Worm (Caenorhabditis elegans) whole organism, early embryonic: ENCODE results near the gene msp-19.

Source experiments
- F13C5.2 ChIP-seq: sonication (generic microtip); optimal IDR thresholded peaks from 2 replicates; lab custom pipeline; 2017; ENCODE audit warnings: mild to moderate bottlenecking, missing genetic modification characterization, inconsistent platforms, missing compliant biosample characterization
- aly-1 ChIP-seq: sonication (generic microtip); optimal IDR thresholded peaks from 2 replicates; lab custom pipeline; 2016; ENCODE audit warnings: missing genetic modification characterization, missing compliant biosample characterization
- ama-1 ChIP-seq: fragments of 150-350 bp; optimal IDR thresholded peaks from 2 replicates; lab custom pipeline; 2014
- ceh-13 ChIP-seq: fragments of 200-800 bp; sonication (Bioruptor generic); optimal IDR thresholded peaks from 2 replicates; lab custom pipeline; 2018; ENCODE audit warnings: mild to moderate bottlenecking, missing genetic modification characterization, missing compliant biosample characterization
- ceh-36 ChIP-seq: sonication (generic microtip); optimal IDR thresholded peaks from 2 replicates; lab custom pipeline; 2016; ENCODE audit warnings: missing genetic modification characterization, inconsistent platforms, missing compliant biosample characterization
- ets-7 ChIP-seq: sonication (generic microtip); optimal IDR thresholded peaks from 2 replicates; lab custom pipeline; 2016; ENCODE audit warnings: missing genotype, missing genetic modification characterization, missing compliant biosample characterization
- flt-1 ChIP-seq: fragments of 200-800 bp; sonication (Bioruptor generic); IDR thresholded peaks from 2 replicates; pipeline ENCODE4 v1.3.6; 2022; ENCODE audit warnings: missing genetic modification characterization, missing compliant biosample characterization
- hmbx-1 ChIP-seq: sonication (generic microtip); optimal IDR thresholded peaks from 2 replicates; lab custom pipeline; 2016; ENCODE audit warnings: mild to moderate bottlenecking, missing genetic modification characterization, missing compliant biosample characterization
- hmg-4 ChIP-seq: fragments of 200-800 bp; sonication (Bioruptor generic); optimal IDR thresholded peaks from 2 replicates; lab custom pipeline; 2018; ENCODE audit warnings: mild to moderate bottlenecking, missing genetic modification characterization, missing compliant biosample characterization
- pes-1 ChIP-seq: fragments of 200-800 bp; sonication (Bioruptor generic); IDR thresholded peaks from 2 replicates; pipeline ENCODE4 v1.3.6; 2022; ENCODE audit warnings: missing genetic modification reagents, missing genetic modification characterization, missing compliant biosample characterization
- scrt-1 ChIP-seq: fragments of 200-800 bp; sonication (Bioruptor generic); IDR thresholded peaks from 2 replicates; pipeline ENCODE4 v1.3.6; 2022; ENCODE audit warnings: missing genetic modification characterization, missing compliant biosample characterization

ce11 chrIV:5291207-5291606 lies 30.8 kb downstream of the msp-19 start:
- TF ChIP-seq aly-1 (tag; lab: Kevin White, UChicago) (no peak), flt-1 (GFP tag; lab: Robert Waterston, UW) (no peak), ceh-13 (GFP tag; lab: Kevin White, UChicago) (no peak), ets-7 (tag; lab: Kevin White, UChicago) (no peak), F13C5.2 (tag; lab: Kevin White, UChicago) (no peak), hmg-4 (GFP tag; lab: Kevin White, UChicago) (no peak), ama-1 (lab: Kevin White, UChicago) (no peak), hmbx-1 (tag; lab: Kevin White, UChicago) (no peak), scrt-1 (GFP tag; lab: Robert Waterston, UW) (no peak), pes-1 (no peak), ceh-36 (tag; lab: Kevin White, UChicago) (no peak)
